Worm (Caenorhabditis elegans) whole organism, midembryonic: Measurements from ENCODE around the gene srx-117.
A peak's percentile ranks its signal among the peaks of the same experiment; 100 is the strongest.
"Not testable (repeated sequence)": the region's sequence is repeated elsewhere in the genome, so short reads cannot be mapped to it uniquely, and the experiment has no call there.

Experiments used
- T22C8.4 ChIP-seq: fragments of 200-800 bp; sonication (Bioruptor generic); IDR thresholded peaks from 2 replicates; pipeline ENCODE4 v1.3.6; 2022; ENCODE audit warnings: missing genetic modification characterization, missing compliant biosample characterization
- cog-1 ChIP-seq: sonication (generic microtip); optimal IDR thresholded peaks from 2 replicates; lab custom pipeline; 2016; ENCODE audit warnings: missing genetic modification characterization, missing compliant biosample characterization
- flt-1 ChIP-seq: fragments of 200-800 bp; sonication (Bioruptor generic); IDR thresholded peaks from 2 replicates; pipeline ENCODE4 v1.3.6; 2022; ENCODE audit warnings: missing genetic modification characterization, missing compliant biosample characterization
- klf-2 ChIP-seq: fragments of 200-800 bp; sonication (Bioruptor generic); conservative IDR thresholded peaks from 2 replicates; pipeline ENCODE4 v1.3.6; 2022; ENCODE audit warnings: missing genetic modification reagents, missing genetic modification characterization, missing compliant biosample characterization
- med-1 ChIP-seq: sonication (generic microtip); optimal IDR thresholded peaks from 2 replicates; lab custom pipeline; 2017; ENCODE audit warnings: missing genetic modification characterization, mild to moderate bottlenecking, missing compliant biosample characterization, antibody characterized with exemption, missing genetic modification reagents; ENCODE audit not compliant: insufficient read depth
- ref-1 ChIP-seq: fragments of 200-800 bp; sonication (Bioruptor generic); conservative IDR thresholded peaks from 2 replicates; pipeline ENCODE4 v1.3.6; 2022; ENCODE audit warnings: missing genetic modification reagents, missing genetic modification characterization, missing compliant biosample characterization
- tab-1 ChIP-seq: fragments of 200-800 bp; sonication (Bioruptor generic); IDR thresholded peaks from 2 replicates; pipeline ENCODE4 v1.3.6; 2022; ENCODE audit warnings: missing genetic modification characterization, missing compliant biosample characterization
- ztf-23 ChIP-seq: fragments of 200-800 bp; sonication (Bioruptor generic); IDR thresholded peaks from 2 replicates; pipeline ENCODE4 v1.3.6; 2022; ENCODE audit warnings: missing genetic modification reagents, missing genetic modification characterization, missing compliant biosample characterization
- ztf-29 ChIP-seq: fragments of 200-800 bp; sonication (Bioruptor generic); IDR thresholded peaks from 2 replicates; pipeline ENCODE4 v1.3.6; 2022; ENCODE audit warnings: missing genetic modification reagents, missing genetic modification characterization, missing compliant biosample characterization

Gene srx-117

ce11 chrV:5663317-5663716, 19.0 kb downstream of the srx-117 start, which contains the start of gene C14C11.1:
Gene C14C11.1, plus strand, starts transcription at chrV:5663617.
- TF ChIP-seq tab-1 (GFP tag; lab: Robert Waterston, UW); T22C8.4; flt-1 (GFP tag; lab: Robert Waterston, UW): not testable (repeated sequence)

DNA sequence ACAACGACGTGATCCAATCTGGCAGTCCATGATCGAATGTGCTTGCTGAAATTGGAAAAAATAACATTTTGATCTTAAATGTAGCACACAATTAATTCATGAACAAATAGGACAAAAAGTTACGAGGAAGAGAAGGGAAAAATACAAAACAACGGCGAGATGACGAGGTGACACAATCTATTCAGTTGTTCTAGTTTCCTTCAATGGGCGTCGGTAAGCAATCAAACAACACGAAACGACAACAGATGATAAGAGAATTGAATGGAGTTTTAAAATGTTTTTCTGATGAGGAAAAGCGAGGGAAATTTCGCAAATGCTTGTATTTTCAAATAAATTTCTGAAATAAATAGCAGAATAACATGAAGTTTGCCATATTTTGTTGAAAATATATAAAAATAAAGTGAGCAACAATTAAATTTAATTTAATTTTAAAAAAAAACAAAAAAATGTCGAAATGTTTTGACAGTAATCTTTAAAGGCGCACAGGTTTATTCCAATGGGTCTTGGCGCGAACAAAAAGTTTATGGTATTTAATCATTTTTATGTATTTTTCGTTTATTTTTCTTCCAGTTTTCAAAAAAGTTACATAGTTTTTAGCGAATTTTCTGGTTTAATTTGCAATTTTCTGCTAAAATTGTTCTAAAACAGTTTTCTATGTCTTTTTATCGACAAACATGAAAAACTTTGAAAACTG, 21.9 kb downstream of the srx-117 start, which contains the start of gene C14C11.7:
Gene C14C11.7 (minus strand): TSS at position 51 of the 694 bp plus-strand sequence.
- TF ChIP-seq cog-1 (tag; lab: Kevin White, UChicago) (no peak), ref-1 (GFP tag; lab: Robert Waterston, UW) (no peak), med-1 (GFP tag; lab: Kevin White, UChicago) (no peak), ztf-29 (no peak), ztf-23 (GFP tag; lab: Robert Waterston, UW) (no peak), tab-1 (GFP tag; lab: Robert Waterston, UW) (no peak), flt-1 (GFP tag; lab: Robert Waterston, UW) (no peak), klf-2 (GFP tag; lab: Robert Waterston, UW) (no peak), T22C8.4 (no peak)

ce11 chrV:5667337-5667736, 23.1 kb downstream of the srx-117 start:
- TF ChIP-seq flt-1 (GFP tag; lab: Robert Waterston, UW): peak; percentile 42; the same call in 1 of the 2 replicates
- no peak for TF ChIP-seq ztf-23 (GFP tag; lab: Robert Waterston, UW)

DNA sequence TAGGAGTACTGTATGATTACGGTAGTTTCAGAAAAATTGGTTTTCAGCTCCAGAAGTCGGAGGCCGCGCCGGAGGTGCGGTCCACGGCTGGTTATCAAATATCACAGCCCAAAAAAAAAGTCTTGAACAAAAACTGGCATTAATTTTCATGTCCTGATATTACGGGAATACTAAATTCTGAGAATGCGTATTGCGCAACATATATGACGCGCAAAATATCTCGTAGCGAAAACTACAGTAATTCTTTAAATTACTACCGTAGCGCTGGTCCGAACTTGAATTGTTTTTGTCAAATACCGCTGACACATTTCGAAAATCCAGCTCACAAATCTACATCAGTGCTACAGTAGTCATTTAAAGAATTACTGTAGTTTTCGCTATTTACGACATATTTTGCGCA, 24.7 kb downstream of the srx-117 start:
- no peak for TF ChIP-seq med-1 (GFP tag; lab: Kevin White, UChicago)
- TF ChIP-seq flt-1 (GFP tag; lab: Robert Waterston, UW): no peak
- TF ChIP-seq ref-1 (GFP tag; lab: Robert Waterston, UW): no peak
- no peak for TF ChIP-seq tab-1 (GFP tag; lab: Robert Waterston, UW)
- no peak for TF ChIP-seq T22C8.4
- no peak for TF ChIP-seq ztf-23 (GFP tag; lab: Robert Waterston, UW)
- no peak for TF ChIP-seq ztf-29
- TF ChIP-seq klf-2 (GFP tag; lab: Robert Waterston, UW): no peak
- no peak for TF ChIP-seq cog-1 (tag; lab: Kevin White, UChicago)

- no peak for TF ChIP-seq cog-1 (tag; lab: Kevin White, UChicago)
- no peak for TF ChIP-seq T22C8.4
- no peak for TF ChIP-seq ztf-23 (GFP tag; lab: Robert Waterston, UW)
- TF ChIP-seq tab-1 (GFP tag; lab: Robert Waterston, UW): no peak
- no peak for TF ChIP-seq ztf-29
- no peak for TF ChIP-seq flt-1 (GFP tag; lab: Robert Waterston, UW)
- TF ChIP-seq med-1 (GFP tag; lab: Kevin White, UChicago): no peak
Observed at ce11 chrV:5672270-5672669, 28.0 kb downstream of the srx-117 start.

DNA sequence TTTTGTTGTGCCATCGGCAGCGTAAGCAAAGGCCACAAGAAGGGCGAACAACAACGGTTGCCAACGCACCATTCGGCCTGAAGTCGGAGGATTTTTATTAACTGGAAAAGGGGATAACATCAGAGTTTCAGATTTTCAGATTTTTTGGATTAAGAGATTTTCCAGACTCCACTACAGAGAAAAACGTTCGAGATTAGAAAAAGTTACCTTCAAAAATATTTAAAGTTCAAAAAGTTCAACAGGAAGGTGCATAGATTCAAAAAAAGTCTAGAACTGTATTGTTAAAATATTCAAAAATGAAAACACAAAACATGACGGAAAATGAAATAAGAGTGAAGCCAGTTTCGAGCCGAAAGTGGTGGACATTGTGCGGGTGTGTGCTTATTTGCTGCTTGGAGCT, 31.7 kb downstream of the srx-117 start, which contains the start of gene pqn-13:
Gene pqn-13 (minus strand): TSS at position 101 of the 400 bp plus-strand sequence.
- TF ChIP-seq tab-1 (GFP tag; lab: Robert Waterston, UW): no peak
- TF ChIP-seq klf-2 (GFP tag; lab: Robert Waterston, UW): no peak
- TF ChIP-seq ztf-29: no peak
- no peak for TF ChIP-seq flt-1 (GFP tag; lab: Robert Waterston, UW)
- no peak for TF ChIP-seq med-1 (GFP tag; lab: Kevin White, UChicago)
- TF ChIP-seq cog-1 (tag; lab: Kevin White, UChicago): no peak
- TF ChIP-seq T22C8.4: no peak
- TF ChIP-seq ref-1 (GFP tag; lab: Robert Waterston, UW): no peak
- no peak for TF ChIP-seq ztf-23 (GFP tag; lab: Robert Waterston, UW)

- no peak for TF ChIP-seq T22C8.4
- TF ChIP-seq med-1 (GFP tag; lab: Kevin White, UChicago): no peak
- TF ChIP-seq klf-2 (GFP tag; lab: Robert Waterston, UW): no peak
- no peak for TF ChIP-seq flt-1 (GFP tag; lab: Robert Waterston, UW)
- no peak for TF ChIP-seq ztf-29
- TF ChIP-seq tab-1 (GFP tag; lab: Robert Waterston, UW): no peak
- no peak for TF ChIP-seq cog-1 (tag; lab: Kevin White, UChicago)
- no peak for TF ChIP-seq ztf-23 (GFP tag; lab: Robert Waterston, UW)
- TF ChIP-seq ref-1 (GFP tag; lab: Robert Waterston, UW): no peak
Observed at ce11 chrV:5677947-5678346, 33.7 kb downstream of the srx-117 start.

DNA sequence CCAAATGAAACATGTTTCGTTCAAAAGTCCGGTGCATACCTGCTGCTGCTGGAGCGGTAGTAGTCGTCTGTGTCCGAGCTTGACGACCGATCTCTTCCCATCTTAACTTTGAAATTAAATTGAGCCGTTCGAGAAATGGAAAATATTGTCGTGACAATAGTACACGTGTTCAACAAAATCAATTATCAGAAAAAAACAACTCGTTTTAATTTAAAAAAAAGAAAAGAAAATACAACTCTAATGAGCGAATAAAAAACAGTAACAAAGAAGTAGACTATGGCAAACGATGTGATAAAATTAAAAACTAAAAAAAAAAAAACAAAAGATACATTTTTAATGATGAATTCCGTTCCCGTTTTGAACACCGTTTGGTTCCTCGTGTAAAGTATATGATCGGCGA, 38.3 kb downstream of the srx-117 start, which contains the start of gene prp-39:
Gene prp-39 (minus strand): TSS at position 101 of the 400 bp plus-strand sequence.
- TF ChIP-seq T22C8.4: no peak

DNA sequence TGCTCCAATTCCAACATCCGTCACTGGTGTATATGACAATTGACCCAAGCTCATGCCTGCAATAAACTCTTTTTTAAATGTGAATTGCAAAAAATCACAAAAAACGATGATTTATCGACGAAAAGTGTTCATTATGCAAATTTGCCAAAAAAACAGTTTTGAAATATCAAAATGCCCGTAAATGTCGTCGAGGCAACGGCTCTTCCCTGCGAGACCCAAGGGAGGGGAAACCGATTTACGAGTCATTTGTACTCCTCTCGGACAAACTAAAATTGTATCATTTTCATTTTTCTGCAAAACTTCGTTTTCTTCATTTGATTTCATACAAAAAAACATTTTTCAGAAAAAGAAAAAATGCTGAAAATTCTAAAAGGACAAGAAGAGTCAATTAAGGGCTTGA, 40.3 kb downstream of the srx-117 start, which contains the start of the genes hmgs-1 and F25B4.4:
Gene hmgs-1 (minus strand): TSS at position 56 of the 400 bp plus-strand sequence.
Gene F25B4.4 (plus strand): TSS at position 340 of the 400 bp plus-strand sequence.
- TF ChIP-seq T22C8.4: no peak
- TF ChIP-seq ztf-29: no peak
- TF ChIP-seq ztf-23 (GFP tag; lab: Robert Waterston, UW): no peak
- TF ChIP-seq flt-1 (GFP tag; lab: Robert Waterston, UW): 0 out of 2 replicates have a peak, but pooled peaks have one; percentile 27
- TF ChIP-seq klf-2 (GFP tag; lab: Robert Waterston, UW): no peak
- peak; percentile 39 for TF ChIP-seq cog-1 (tag; lab: Kevin White, UChicago)
- TF ChIP-seq tab-1 (GFP tag; lab: Robert Waterston, UW): no peak
- no peak for TF ChIP-seq ref-1 (GFP tag; lab: Robert Waterston, UW)
- TF ChIP-seq med-1 (GFP tag; lab: Kevin White, UChicago): no peak
